Worm (Caenorhabditis elegans): Measurements from ENCODE around the gene Y54F10BM.9.

DNA sequence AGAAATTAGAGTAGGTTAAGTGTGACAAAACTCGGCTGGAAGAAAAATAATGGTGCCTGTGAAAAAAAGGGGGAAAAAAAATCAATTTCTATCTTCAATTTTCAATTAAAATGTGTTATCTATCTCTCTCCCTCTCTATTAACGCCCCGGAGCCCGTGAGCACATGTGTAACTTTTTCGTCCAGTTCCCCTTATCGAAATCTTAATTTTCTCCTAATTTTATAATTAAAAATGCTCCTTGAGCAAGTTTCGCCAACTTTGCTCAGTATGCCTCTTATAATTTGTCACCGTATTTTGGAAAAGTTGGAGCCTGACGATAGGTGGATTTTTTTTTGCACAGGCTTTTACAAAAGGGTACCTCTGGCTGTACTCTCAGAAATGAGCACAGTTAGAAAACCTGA is 3.3 kb upstream of the Y54F10BM.9 start, which contains the start of the genes fbxa-1 and Y54F10BM.20:
- TF ChIP-seq elt-3 (tag; optimal IDR thresholded peaks at IDR 0.05) (no peak), R02D3.7 (tag; optimal IDR thresholded peaks at IDR 0.05) (no peak), ztf-4 (tag; optimal IDR thresholded peaks at IDR 0.05) (no peak), jun-1 (tag; optimal IDR thresholded peaks at IDR 0.05) (no peak), aly-2 (tag; optimal IDR thresholded peaks at IDR 0.05) (no peak), ceh-28 (tag; optimal IDR thresholded peaks at IDR 0.05) (no peak), nhr-77 (tag; optimal IDR thresholded peaks at IDR 0.05) (no peak), fos-1 (tag; optimal IDR thresholded peaks at IDR 0.05) (no peak), ZK546.5 (tag; optimal IDR thresholded peaks at IDR 0.05) (no peak), ama-1 (optimal IDR thresholded peaks at IDR 0.05) (no peak), daf-12 (tag; optimal IDR thresholded peaks at IDR 0.05) (no peak), unc-39 (tag; optimal IDR thresholded peaks at IDR 0.05) (no peak)

Measured in whole organism, L3 larva.